Worm (Caenorhabditis elegans): ENCODE data around the gene rnh-1.0.

Gene rnh-1.0

ce11 chrII:5004781-5005180, 9.7 kb downstream of the rnh-1.0 start, which contains the start of gene F59A6.4:
Gene F59A6.4, plus strand, starts transcription at chrII:5005081.
- TF ChIP-seq ref-2 (tag; optimal IDR thresholded peaks at IDR 0.05) = no peak
- TF ChIP-seq pag-3 (tag; optimal IDR thresholded peaks at IDR 0.05; ENCODE audit: borderline replicate concordance) = no peak
- no peak for TF ChIP-seq nhr-232 (tag; optimal IDR thresholded peaks at IDR 0.05)
- TF ChIP-seq Y22D7AL.16 (tag; optimal IDR thresholded peaks at IDR 0.05) = no peak
- TF ChIP-seq pros-1 (tag; optimal IDR thresholded peaks at IDR 0.05) = no peak
- no peak for TF ChIP-seq ceh-31 (tag; optimal IDR thresholded peaks at IDR 0.05)
- TF ChIP-seq ceh-6 (GFP tag; optimal IDR thresholded peaks at IDR 0.05) = no peak
- no peak for TF ChIP-seq hlh-8 (tag; optimal IDR thresholded peaks at IDR 0.05)
- TF ChIP-seq C08G9.2 (tag; optimal IDR thresholded peaks at IDR 0.05) = no peak
- no peak for TF ChIP-seq ceh-48 (tag; optimal IDR thresholded peaks at IDR 0.05)
- TF ChIP-seq ceh-19 (GFP tag; optimal IDR thresholded peaks at IDR 0.05) = no peak
- TF ChIP-seq npax-4 (tag; optimal IDR thresholded peaks at IDR 0.05) = no peak
- no peak for TF ChIP-seq lim-6 (tag; optimal IDR thresholded peaks at IDR 0.05)
- no peak for TF ChIP-seq gmeb-2 (tag; optimal IDR thresholded peaks at IDR 0.05)

- TF ChIP-seq dmd-4 (tag; optimal IDR thresholded peaks at IDR 0.05; ENCODE audit: borderline replicate concordance) (no peak), T23F11.4 (GFP tag; optimal IDR thresholded peaks at IDR 0.05) (no peak), hlh-8 (tag; optimal IDR thresholded peaks at IDR 0.05) (no peak), fkh-6 (tag; optimal IDR thresholded peaks at IDR 0.05) (no peak), lim-6 (tag; optimal IDR thresholded peaks at IDR 0.05) (no peak), unc-42 (tag; optimal IDR thresholded peaks at IDR 0.05) (no peak), nfya-1 (tag; optimal IDR thresholded peaks at IDR 0.05) (no peak), ets-4 (tag; optimal IDR thresholded peaks at IDR 0.05) (no peak), che-1 (tag; optimal IDR thresholded peaks at IDR 0.05) (no peak), unc-86 (tag; optimal IDR thresholded peaks at IDR 0.05) (no peak), sox-4 (tag; optimal IDR thresholded peaks at IDR 0.05) (no peak), syd-9 (tag; optimal IDR thresholded peaks at IDR 0.05) (no peak), nhr-11 (tag; optimal IDR thresholded peaks at IDR 0.05) (no peak), pat-9 (tag; optimal IDR thresholded peaks at IDR 0.05) (no peak)
These were observed 12.9 kb downstream of the rnh-1.0 start, which contains the start of gene F59A6.3 for ce11 chrII:5008033-5008432. Gene F59A6.3, plus strand, starts transcription at chrII:5008333.

ce11 chrII:5011978-5012377, 16.9 kb downstream of the rnh-1.0 start, which contains the start of gene F59A6.12:
Gene F59A6.12, minus strand, starts transcription at chrII:5012078.
- no peak for TF ChIP-seq hlh-6 (tag; optimal IDR thresholded peaks at IDR 0.05)
- TF ChIP-seq dmd-4 (tag; optimal IDR thresholded peaks at IDR 0.05; ENCODE audit: borderline replicate concordance) = no peak
- TF ChIP-seq mec-3 (tag; optimal IDR thresholded peaks at IDR 0.05; ENCODE audit: borderline replicate concordance) = no peak
- no peak for TF ChIP-seq K02D7.2 (tag; optimal IDR thresholded peaks at IDR 0.05)
- no peak for TF ChIP-seq ceh-48 (tag; optimal IDR thresholded peaks at IDR 0.05)
- TF ChIP-seq pha-4 (tag; optimal IDR thresholded peaks at IDR 0.05) = no peak
- no peak for TF ChIP-seq F13H6.1 (tag; optimal IDR thresholded peaks at IDR 0.05)
- no peak for TF ChIP-seq ceh-34 (tag; optimal IDR thresholded peaks at IDR 0.05)

ce11 chrII:5014399-5014798, 19.3 kb downstream of the rnh-1.0 start, which contains the start of gene F59A6.2:
Gene F59A6.2, plus strand, starts transcription at chrII:5014699.
- TF ChIP-seq ama-1 (optimal IDR thresholded peaks at IDR 0.05) = no peak
- TF ChIP-seq F13H6.1 (tag; optimal IDR thresholded peaks at IDR 0.05) = no peak
- TF ChIP-seq madf-2 (tag; optimal IDR thresholded peaks at IDR 0.05) = no peak
- TF ChIP-seq npax-4 (tag; optimal IDR thresholded peaks at IDR 0.05) = no peak
- TF ChIP-seq ets-4 (tag; optimal IDR thresholded peaks at IDR 0.05) = no peak
- TF ChIP-seq lin-11 (tag; optimal IDR thresholded peaks at IDR 0.05) = no peak
- TF ChIP-seq unc-3 (GFP tag; conservative IDR thresholded peaks at IDR 0.05) = no peak
- no peak for TF ChIP-seq unc-3 (tag; optimal IDR thresholded peaks at IDR 0.05)
- TF ChIP-seq unc-86 (tag; optimal IDR thresholded peaks at IDR 0.05) = no peak
- TF ChIP-seq hlh-8 (tag; optimal IDR thresholded peaks at IDR 0.05) = no peak
- TF ChIP-seq ahr-1 (tag; optimal IDR thresholded peaks at IDR 0.05) = no peak
- no peak for TF ChIP-seq unc-42 (tag; optimal IDR thresholded peaks at IDR 0.05)
- no peak for TF ChIP-seq C08G9.2 (tag; optimal IDR thresholded peaks at IDR 0.05)
- no peak for TF ChIP-seq rnt-1 (tag; optimal IDR thresholded peaks at IDR 0.05)
- no peak for TF ChIP-seq zip-5 (tag; optimal IDR thresholded peaks at IDR 0.05)
- no peak for TF ChIP-seq pax-1 (tag; optimal IDR thresholded peaks at IDR 0.05)
- TF ChIP-seq eyg-1 (tag; optimal IDR thresholded peaks at IDR 0.05) = no peak
- no peak for TF ChIP-seq Y22D7AL.16 (tag; optimal IDR thresholded peaks at IDR 0.05)
- no peak for TF ChIP-seq elt-4 (tag; optimal IDR thresholded peaks at IDR 0.05)
- TF ChIP-seq hlh-13 (GFP tag; optimal IDR thresholded peaks at IDR 0.05) = no peak
- TF ChIP-seq ceh-31 (tag; optimal IDR thresholded peaks at IDR 0.05) = no peak

Data from whole organism, late embryonic.